Worm (Caenorhabditis elegans): Measurements from ENCODE around the gene F26F4.2.

The F26F4.2 gene

ce11 chrIII:4922020-4922419, 11.0 kb downstream of the F26F4.2 start, which contains the start of gene mmab-1:
TSS of gene mmab-1 (minus strand) at chrIII:4922114.
- TF ChIP-seq pes-1 (GFP tag; IDR thresholded peaks at IDR 0.05), result peak; percentile 55; the same call in 1 of the 2 replicates

ce11 chrIII:4924134-4924533, 13.1 kb downstream of the F26F4.2 start:
- TF ChIP-seq F13C5.2 (tag; optimal IDR thresholded peaks at IDR 0.05), result no peak
- no peak for TF ChIP-seq B0310.2 (tag; optimal IDR thresholded peaks at IDR 0.05)
- TF ChIP-seq ceh-36 (tag; optimal IDR thresholded peaks at IDR 0.05), result no peak
- TF ChIP-seq hnd-1 (tag; optimal IDR thresholded peaks at IDR 0.05), result no peak
- no peak for TF ChIP-seq hmbx-1 (tag; optimal IDR thresholded peaks at IDR 0.05)
- no peak for TF ChIP-seq aly-1 (tag; optimal IDR thresholded peaks at IDR 0.05)
- TF ChIP-seq tra-4 (tag; optimal IDR thresholded peaks at IDR 0.05), result no peak
- TF ChIP-seq hmg-4 (GFP tag; optimal IDR thresholded peaks at IDR 0.05), result no peak
- TF ChIP-seq tbx-37 (GFP tag; conservative IDR thresholded peaks at IDR 0.05), result no peak
- TF ChIP-seq pes-1 (GFP tag; IDR thresholded peaks at IDR 0.05), result no peak
- TF ChIP-seq scrt-1 (GFP tag; IDR thresholded peaks at IDR 0.05), result no peak
- TF ChIP-seq ets-7 (tag; optimal IDR thresholded peaks at IDR 0.05), result no peak
- no peak for TF ChIP-seq ama-1 (optimal IDR thresholded peaks at IDR 0.05)

- no peak; the same call in 1 of the 2 replicates for TF ChIP-seq sea-1 (GFP tag; conservative IDR thresholded peaks at IDR 0.05)
- no peak for TF ChIP-seq tbx-11 (GFP tag; IDR thresholded peaks at IDR 0.05)
- TF ChIP-seq hmg-4 (GFP tag; optimal IDR thresholded peaks at IDR 0.05), result no peak
- TF ChIP-seq hnd-1 (tag; optimal IDR thresholded peaks at IDR 0.05), result no peak
- TF ChIP-seq tra-4 (tag; optimal IDR thresholded peaks at IDR 0.05), result no peak
- TF ChIP-seq aly-1 (tag; optimal IDR thresholded peaks at IDR 0.05), result no peak
- no peak for TF ChIP-seq ceh-13 (GFP tag; optimal IDR thresholded peaks at IDR 0.05)
- no peak for TF ChIP-seq ama-1 (optimal IDR thresholded peaks at IDR 0.05)
- peak; percentile 32 for TF ChIP-seq F13C5.2 (tag; optimal IDR thresholded peaks at IDR 0.05)
- no peak for TF ChIP-seq B0310.2 (tag; optimal IDR thresholded peaks at IDR 0.05)
- TF ChIP-seq scrt-1 (GFP tag; IDR thresholded peaks at IDR 0.05), result no peak
- peak; percentile 86 for TF ChIP-seq tbx-37 (GFP tag; conservative IDR thresholded peaks at IDR 0.05)
- peak; percentile 63; the same call in 1 of the 2 replicates for TF ChIP-seq pes-1 (GFP tag; IDR thresholded peaks at IDR 0.05)
- TF ChIP-seq ets-7 (tag; optimal IDR thresholded peaks at IDR 0.05), result no peak
- TF ChIP-seq ceh-36 (tag; optimal IDR thresholded peaks at IDR 0.05), result no peak
- TF ChIP-seq hmbx-1 (tag; optimal IDR thresholded peaks at IDR 0.05), result no peak
- 0 out of 2 replicates have a peak, but pooled peaks have one; percentile 10 for TF ChIP-seq flt-1 (GFP tag; IDR thresholded peaks at IDR 0.05)
Measured at ce11 chrIII:4930154-4930679, 19.2 kb downstream of the F26F4.2 start, which contains the start of gene set-2. TSS of gene set-2 (minus strand) at chrIII:4930204.

ce11 chrIII:4932203-4932699, 21.2 kb downstream of the F26F4.2 start, which contains the start of the genes C26E6.12 and eri-9:
TSS of gene C26E6.12 (minus strand) at chrIII:4932253.
TSS of gene eri-9 (plus strand) at chrIII:4932450.
- no peak for TF ChIP-seq pes-1 (GFP tag; IDR thresholded peaks at IDR 0.05)
- no peak for TF ChIP-seq ama-1 (optimal IDR thresholded peaks at IDR 0.05)
- TF ChIP-seq tra-4 (tag; optimal IDR thresholded peaks at IDR 0.05), result no peak
- no peak for TF ChIP-seq tbx-11 (GFP tag; IDR thresholded peaks at IDR 0.05)
- TF ChIP-seq flt-1 (GFP tag; IDR thresholded peaks at IDR 0.05), result no peak
- no peak for TF ChIP-seq hmbx-1 (tag; optimal IDR thresholded peaks at IDR 0.05)
- no peak for TF ChIP-seq ets-7 (tag; optimal IDR thresholded peaks at IDR 0.05)
- no peak for TF ChIP-seq scrt-1 (GFP tag; IDR thresholded peaks at IDR 0.05)
- TF ChIP-seq ceh-36 (tag; optimal IDR thresholded peaks at IDR 0.05), result no peak
- no peak for TF ChIP-seq aly-1 (tag; optimal IDR thresholded peaks at IDR 0.05)
- no peak for TF ChIP-seq hmg-4 (GFP tag; optimal IDR thresholded peaks at IDR 0.05)
- no peak for TF ChIP-seq B0310.2 (tag; optimal IDR thresholded peaks at IDR 0.05)
- no peak for TF ChIP-seq ceh-13 (GFP tag; optimal IDR thresholded peaks at IDR 0.05)
- TF ChIP-seq hnd-1 (tag; optimal IDR thresholded peaks at IDR 0.05), result no peak

- TF ChIP-seq ceh-36 (tag; optimal IDR thresholded peaks at IDR 0.05) (no peak), B0310.2 (tag; optimal IDR thresholded peaks at IDR 0.05) (no peak)
Measured at ce11 chrIII:4934896-4935628, 24.0 kb downstream of the F26F4.2 start, which contains the start of gene mrps-18C. TSS of gene mrps-18C (plus strand) at chrIII:4935578.

- TF ChIP-seq hmg-4 (GFP tag; optimal IDR thresholded peaks at IDR 0.05), result no peak
- no peak for TF ChIP-seq F13C5.2 (tag; optimal IDR thresholded peaks at IDR 0.05)
- no peak for TF ChIP-seq tbx-11 (GFP tag; IDR thresholded peaks at IDR 0.05)
- no peak for TF ChIP-seq sea-1 (GFP tag; conservative IDR thresholded peaks at IDR 0.05)
- no peak for TF ChIP-seq hnd-1 (tag; optimal IDR thresholded peaks at IDR 0.05)
- no peak for TF ChIP-seq ets-7 (tag; optimal IDR thresholded peaks at IDR 0.05)
Measured at ce11 chrIII:4937022-4937421, 26.0 kb downstream of the F26F4.2 start, which contains the start of gene fsn-1. TSS of gene fsn-1 (plus strand) at chrIII:4937322.

ce11 chrIII:4939267-4939666, 28.2 kb downstream of the F26F4.2 start, which contains the start of gene rpb-2:
TSS of gene rpb-2 (plus strand) at chrIII:4939567.
- TF ChIP-seq tbx-11 (GFP tag; IDR thresholded peaks at IDR 0.05) (no peak), pes-1 (GFP tag; IDR thresholded peaks at IDR 0.05) (no peak), F13C5.2 (tag; optimal IDR thresholded peaks at IDR 0.05) (no peak), tbx-37 (GFP tag; conservative IDR thresholded peaks at IDR 0.05) (no peak), ets-7 (tag; optimal IDR thresholded peaks at IDR 0.05) (no peak), hmbx-1 (tag; optimal IDR thresholded peaks at IDR 0.05) (no peak), hmg-4 (GFP tag; optimal IDR thresholded peaks at IDR 0.05) (no peak), sea-1 (GFP tag; conservative IDR thresholded peaks at IDR 0.05) (no peak), flt-1 (GFP tag; IDR thresholded peaks at IDR 0.05) (no peak), ama-1 (optimal IDR thresholded peaks at IDR 0.05) (no peak), ceh-13 (GFP tag; optimal IDR thresholded peaks at IDR 0.05) (no peak), ceh-36 (tag; optimal IDR thresholded peaks at IDR 0.05) (no peak), hnd-1 (tag; optimal IDR thresholded peaks at IDR 0.05) (no peak), aly-1 (tag; optimal IDR thresholded peaks at IDR 0.05) (no peak), B0310.2 (tag; optimal IDR thresholded peaks at IDR 0.05) (no peak), scrt-1 (GFP tag; IDR thresholded peaks at IDR 0.05) (no peak), tra-4 (tag; optimal IDR thresholded peaks at IDR 0.05) (no peak)
